Fruit fly (Drosophila melanogaster) whole organism, adult: ENCODE measurements around the gene Pdcd4.

Experiments used
- CG11617 ChIP-seq: fragments of 200-800 bp; sonication (Bioruptor generic); optimal IDR thresholded peaks from 2 replicates; lab custom pipeline; 2017; ENCODE audit warnings: mild to moderate bottlenecking, missing biosample characterization, missing genetic modification reagents, missing genetic modification characterization
- CG12768 ChIP-seq: fragments of 200-800 bp; sonication (Bioruptor generic); optimal IDR thresholded peaks from 2 replicates; lab custom pipeline; 2017; ENCODE audit warnings: missing biosample characterization, missing genetic modification characterization, mild to moderate bottlenecking, moderate library complexity, missing genetic modification reagents
- CG14711 ChIP-seq: fragments of 200-800 bp; sonication (Bioruptor generic); optimal IDR thresholded peaks from 2 replicates; lab custom pipeline; 2018; ENCODE audit warnings: missing biosample characterization, mild to moderate bottlenecking, missing genetic modification characterization, moderate library complexity
- CG1620 ChIP-seq: fragments of 200-800 bp; sonication (Bioruptor generic); optimal IDR thresholded peaks from 2 replicates; lab custom pipeline; 2016; ENCODE audit warnings: missing biosample characterization, missing genetic modification characterization
- CG33017 ChIP-seq: fragments of 200-800 bp; sonication (Bioruptor generic); optimal IDR thresholded peaks from 2 replicates; lab custom pipeline; 2018; ENCODE audit warnings: missing biosample characterization, mild to moderate bottlenecking, missing genetic modification characterization, moderate library complexity
- CG5204 ChIP-seq: fragments of 200-800 bp; sonication (Bioruptor generic); optimal IDR thresholded peaks from 2 replicates; lab custom pipeline; 2016; ENCODE audit warnings: missing biosample characterization, missing genetic modification characterization
- CG7045 ChIP-seq: fragments of 200-800 bp; sonication (Bioruptor generic); optimal IDR thresholded peaks from 2 replicates; lab custom pipeline; 2017; ENCODE audit warnings: missing biosample characterization, mild to moderate bottlenecking, missing genetic modification characterization
- CG7101 ChIP-seq: fragments of 200-800 bp; sonication (Bioruptor generic); optimal IDR thresholded peaks from 2 replicates; lab custom pipeline; 2018; ENCODE audit warnings: missing biosample characterization, mild to moderate bottlenecking, missing genetic modification characterization, moderate library complexity
- Clk ChIP-seq: fragments of 200-800 bp; sonication (Bioruptor generic); optimal IDR thresholded peaks from 2 replicates; lab custom pipeline; 2017; ENCODE audit warnings: missing biosample characterization, missing genetic modification characterization
- Crg-1 ChIP-seq: fragments of 200-800 bp; sonication (Bioruptor generic); optimal IDR thresholded peaks from 2 replicates; lab custom pipeline; 2016; ENCODE audit warnings: missing biosample characterization, missing genetic modification characterization
- Hr96 ChIP-seq: fragments of 200-800 bp; sonication (Bioruptor generic); optimal IDR thresholded peaks from 2 replicates; lab custom pipeline; 2016; ENCODE audit warnings: missing biosample characterization, missing genetic modification characterization
- Mnt ChIP-seq: fragments of 200-800 bp; sonication (Bioruptor generic); optimal IDR thresholded peaks from 2 replicates; lab custom pipeline; 2016; ENCODE audit warnings: missing biosample characterization, mild to moderate bottlenecking, missing genetic modification characterization
- bab1 ChIP-seq: fragments of 200-800 bp; sonication (Bioruptor generic); optimal IDR thresholded peaks from 3 replicates; lab custom pipeline; 2019; ENCODE audit warnings: missing biosample characterization, mild to moderate bottlenecking, missing genetic modification characterization, moderate library complexity
- cic ChIP-seq: fragments of 200-800 bp; sonication (Bioruptor generic); optimal IDR thresholded peaks from 2 replicates; lab custom pipeline; 2017; ENCODE audit warnings: missing biosample characterization, mild to moderate bottlenecking, missing genetic modification characterization, moderate library complexity
- cnc ChIP-seq, 2 experiments: fragments of >200 bp; optimal IDR thresholded peaks; 2 replicates each; lab custom pipeline; 2017
- kay ChIP-seq: fragments of 200-800 bp; sonication (Bioruptor generic); peaks from one replicate; lab custom pipeline; 2016; ENCODE audit warnings: missing biosample characterization, missing genetic modification characterization, borderline replicate concordance
- ovo ChIP-seq: fragments of 200-800 bp; sonication (Bioruptor generic); optimal IDR thresholded peaks from 2 replicates; lab custom pipeline; 2016; ENCODE audit warnings: missing biosample characterization, missing genetic modification characterization
- pad ChIP-seq: fragments of 200-800 bp; sonication (Bioruptor generic); optimal IDR thresholded peaks from 3 replicates; lab custom pipeline; 2017; ENCODE audit warnings: missing biosample characterization, missing genetic modification characterization, mild to moderate bottlenecking, moderate library complexity, missing genetic modification reagents
- tj ChIP-seq: fragments of 200-800 bp; sonication (Bioruptor generic); optimal IDR thresholded peaks from 3 replicates; lab custom pipeline; 2017; ENCODE audit warnings: missing biosample characterization, mild to moderate bottlenecking, missing genetic modification characterization, moderate library complexity
- toe ChIP-seq: fragments of 200-800 bp; sonication (Bioruptor generic); optimal IDR thresholded peaks from 2 replicates; lab custom pipeline; 2016; ENCODE audit warnings: missing biosample characterization, missing genetic modification characterization

The Pdcd4 gene

dm6 chrX:13754476-13754875 is 730 bp downstream of the Pdcd4 start:
- TF ChIP-seq tj (GFP tag; lab: Kevin White, UChicago): peak; percentile 91
- TF ChIP-seq CG12768: no peak
- peak; percentile 7 for TF ChIP-seq CG1620 (GFP tag; lab: Kevin White, UChicago)
- no peak for TF ChIP-seq CG11617 (GFP tag; lab: Kevin White, UChicago)

- TF ChIP-seq pad (no peak), CG1620 (GFP tag; lab: Kevin White, UChicago) (no peak), kay (GFP tag; lab: Kevin White, UChicago) (peak; percentile 84), CG7101 (no peak), CG5204 (no peak), Hr96 (GFP tag; lab: Kevin White, UChicago) (no peak), CG12768 (no peak)
Observed at dm6 chrX:13753775-13754174, 1.4 kb downstream of the Pdcd4 start.

- TF ChIP-seq CG12768 (no peak), cic (GFP tag; lab: Kevin White, UChicago) (no peak), tj (GFP tag; lab: Kevin White, UChicago) (peak; percentile 96)
Observed at dm6 chrX:13753101-13753758, 2.0 kb downstream of the Pdcd4 start.

- TF ChIP-seq CG5204 (no peak), Mnt (GFP tag; lab: Kevin White, UChicago) (no peak), CG7045 (GFP tag; lab: Kevin White, UChicago) (no peak), pad (peak; percentile 98), tj (GFP tag; lab: Kevin White, UChicago) (no peak), CG33017 (tag; lab: Kevin White, UChicago) (no peak), ovo (GFP tag; lab: Kevin White, UChicago) (peak; percentile 93)
Observed at dm6 chrX:13752543-13753046, 2.6 kb downstream of the Pdcd4 start.

- peak; percentile 78 for TF ChIP-seq kay (GFP tag; lab: Kevin White, UChicago)
- no peak for TF ChIP-seq CG5204
- no peak for TF ChIP-seq ovo (GFP tag; lab: Kevin White, UChicago)
- no peak for TF ChIP-seq CG7101
- TF ChIP-seq Hr96 (GFP tag; lab: Kevin White, UChicago): no peak
- TF ChIP-seq cic (GFP tag; lab: Kevin White, UChicago): peak; percentile 81
- TF ChIP-seq CG11617 (GFP tag; lab: Kevin White, UChicago): no peak
- TF ChIP-seq CG1620 (GFP tag; lab: Kevin White, UChicago): no peak
- TF ChIP-seq CG14711: no peak
Observed at dm6 chrX:13749873-13750241, 5.3 kb downstream of the Pdcd4 start.

DNA sequence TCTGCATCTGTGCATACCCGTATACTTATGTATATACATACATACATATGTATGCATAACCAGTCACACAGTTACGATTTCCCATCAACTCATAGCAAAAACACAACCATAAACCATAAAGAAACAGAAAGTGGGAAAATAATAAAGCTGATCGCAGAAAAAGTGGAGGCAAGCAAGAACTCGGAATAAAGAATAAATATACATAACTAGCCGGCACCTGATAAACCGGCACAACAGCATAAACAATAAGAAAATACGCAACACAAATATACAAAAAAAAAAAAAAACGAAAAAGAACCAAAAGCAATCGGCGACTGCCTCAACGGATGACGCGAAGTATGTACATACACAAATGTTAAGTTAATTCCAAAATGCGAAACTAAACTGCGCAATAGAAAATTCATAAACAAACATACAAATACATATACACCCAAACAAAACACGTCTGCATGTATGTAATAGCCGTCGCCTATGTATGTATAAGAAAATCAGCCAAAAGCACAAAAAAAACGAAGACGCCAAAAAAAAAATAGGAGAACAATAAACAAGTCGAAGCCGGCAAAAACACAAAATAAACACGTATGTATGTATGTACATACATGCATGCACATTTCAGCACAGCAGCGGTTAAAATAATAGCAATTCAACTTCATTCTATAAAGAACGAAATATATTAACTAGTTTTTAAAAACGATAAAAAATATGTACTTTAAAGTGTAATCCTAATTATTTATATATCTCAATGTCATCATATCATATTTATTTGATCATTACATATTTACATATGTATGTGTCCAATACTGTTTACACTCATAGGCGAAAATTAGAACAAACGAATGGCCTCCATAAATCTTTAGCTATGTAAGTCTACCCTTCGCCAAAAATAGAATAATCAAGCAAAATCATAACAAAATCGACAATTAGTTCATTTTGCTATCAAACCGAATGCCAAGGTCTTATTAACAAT is 6.0 kb downstream of the Pdcd4 start:
- TF ChIP-seq CG1620 (GFP tag; lab: Kevin White, UChicago): no peak
- peak; percentile 63 for TF ChIP-seq tj (GFP tag; lab: Kevin White, UChicago)
- no peak for TF ChIP-seq CG12768
- peak; percentile 54 for TF ChIP-seq CG33017 (tag; lab: Kevin White, UChicago)
- peak; percentile 36 for TF ChIP-seq CG5204
- no peak for TF ChIP-seq cnc (optimal IDR thresholded peaks at IDR 0.05; lab: Kevin White, UChicago)
- no peak for TF ChIP-seq toe (GFP tag; lab: Kevin White, UChicago)
- peak; percentile 12 for TF ChIP-seq cic (GFP tag; lab: Kevin White, UChicago)
- peak; percentile 75 for TF ChIP-seq CG14711
- TF ChIP-seq kay (GFP tag; lab: Kevin White, UChicago): no peak
- peak; percentile 63 for TF ChIP-seq ovo (GFP tag; lab: Kevin White, UChicago)
- peak; percentile 47 for TF ChIP-seq bab1 (GFP tag; lab: Kevin White, UChicago)
- peak; percentile 76 for TF ChIP-seq CG11617 (GFP tag; lab: Kevin White, UChicago)
- TF ChIP-seq Crg-1: no peak
- TF ChIP-seq pad: no peak
- peak; percentile 50 for TF ChIP-seq CG7045 (GFP tag; lab: Kevin White, UChicago)
- TF ChIP-seq CG7101: peak; percentile 84
- no peak for TF ChIP-seq Hr96 (GFP tag; lab: Kevin White, UChicago)
- peak; percentile 70 for TF ChIP-seq Mnt (GFP tag; lab: Kevin White, UChicago)
- TF ChIP-seq Clk: no peak
